Fruit fly (Drosophila melanogaster) whole organism, embryonic: ENCODE results near the gene Sclp.
A peak's percentile ranks its signal among the peaks of the same experiment; 100 is the strongest.

Experiments used
- Bgb ChIP-seq: fragments of 200-800 bp; sonication (Bioruptor generic); IDR thresholded peaks from 2 replicates; pipeline ENCODE4 v1.3.6; 2022; ENCODE audit warnings: missing biosample characterization, missing genetic modification characterization; ENCODE audit not compliant: partially characterized antibody
- CG10431 ChIP-seq: fragments of 200-800 bp; sonication (Bioruptor generic); optimal IDR thresholded peaks from 3 replicates; lab custom pipeline; 2018; ENCODE audit warnings: missing biosample characterization, mild to moderate bottlenecking, missing genetic modification characterization
- CG14014 ChIP-seq: fragments of 200-800 bp; sonication (Bioruptor generic); IDR thresholded peaks from 2 replicates; pipeline ENCODE4 v1.3.6; 2022; ENCODE audit warnings: missing biosample characterization, missing genetic modification characterization
- CG15011 ChIP-seq: fragments of 200-800 bp; sonication (Bioruptor generic); optimal IDR thresholded peaks from 3 replicates; lab custom pipeline; 2018; ENCODE audit warnings: missing biosample characterization, mild to moderate bottlenecking, missing genetic modification characterization
- CG15073 ChIP-seq: fragments of 200-800 bp; sonication (Bioruptor generic); optimal IDR thresholded peaks from 2 replicates; lab custom pipeline; 2016; ENCODE audit warnings: missing biosample characterization, missing genetic modification characterization
- CG1603 ChIP-seq: fragments of 200-800 bp; sonication (Bioruptor generic); optimal IDR thresholded peaks from 2 replicates; lab custom pipeline; 2019; ENCODE audit warnings: missing biosample characterization, mild to moderate bottlenecking, missing genetic modification characterization, moderate library complexity
- CG17361 ChIP-seq: fragments of 200-800 bp; sonication (Bioruptor generic); IDR thresholded peaks from 3 replicates; pipeline ENCODE4 v1.3.6; 2022; ENCODE audit warnings: missing biosample characterization, missing genetic modification characterization
- CG18262 ChIP-seq: fragments of 200-800 bp; optimal IDR thresholded peaks from 3 replicates; lab custom pipeline; 2019; ENCODE audit warnings: missing biosample characterization, mild to moderate bottlenecking, missing genetic modification characterization, moderate library complexity
- CG2129 ChIP-seq: fragments of 200-800 bp; sonication (Bioruptor generic); IDR thresholded peaks from 2 replicates; pipeline ENCODE4 v1.3.6; 2022; ENCODE audit warnings: missing biosample characterization, missing genetic modification characterization; ENCODE audit not compliant: partially characterized antibody
- CG31224 ChIP-seq: fragments of 200-800 bp; sonication (Bioruptor generic); IDR thresholded peaks from 2 replicates; pipeline ENCODE4 v1.3.6; 2022; ENCODE audit warnings: missing biosample characterization, missing genetic modification characterization
- CG3163 ChIP-seq: fragments of 200-800 bp; sonication (Bioruptor generic); optimal IDR thresholded peaks from 3 replicates; lab custom pipeline; 2016; ENCODE audit warnings: missing biosample characterization, missing genetic modification characterization
- CG32772 ChIP-seq: fragments of 200-800 bp; sonication (Bioruptor generic); IDR thresholded peaks from 2 replicates; pipeline ENCODE4 v1.3.6; 2022; ENCODE audit warnings: missing biosample characterization, missing genetic modification characterization
- CG3281 ChIP-seq: fragments of 200-800 bp; sonication (Bioruptor generic); optimal IDR thresholded peaks from 3 replicates; lab custom pipeline; 2017; ENCODE audit warnings: missing biosample characterization, mild to moderate bottlenecking, missing genetic modification characterization
- CG6689 ChIP-seq: fragments of 200-800 bp; sonication (Bioruptor generic); IDR thresholded peaks from 2 replicates; pipeline ENCODE4 v1.3.6; 2022; ENCODE audit warnings: missing biosample characterization, missing genetic modification characterization
- CG7271 ChIP-seq: fragments of 200-800 bp; sonication (Bioruptor generic); optimal IDR thresholded peaks from 2 replicates; lab custom pipeline; 2018; ENCODE audit warnings: missing biosample characterization, mild to moderate bottlenecking, missing genetic modification characterization, moderate library complexity
- CG7928 ChIP-seq: fragments of 200-800 bp; sonication (Bioruptor generic); optimal IDR thresholded peaks from 2 replicates; lab custom pipeline; 2017; ENCODE audit warnings: missing biosample characterization, mild to moderate bottlenecking, missing genetic modification characterization
- Camta ChIP-seq: fragments of 200-800 bp; sonication (Bioruptor generic); optimal IDR thresholded peaks from 2 replicates; lab custom pipeline; 2016; ENCODE audit warnings: missing biosample characterization, missing genetic modification characterization
- Dek ChIP-seq: fragments of 200-800 bp; sonication (Bioruptor generic); optimal IDR thresholded peaks from 3 replicates; lab custom pipeline; 2019; ENCODE audit warnings: missing biosample characterization, mild to moderate bottlenecking, missing genetic modification characterization, moderate library complexity
- Drgx ChIP-seq: fragments of 200-800 bp; sonication (Bioruptor generic); IDR thresholded peaks from 2 replicates; pipeline ENCODE4 v1.3.6; 2022; ENCODE audit warnings: missing biosample characterization, missing genetic modification characterization
- Ets65A ChIP-seq: fragments of 200-800 bp; sonication (Bioruptor generic); peaks from one replicate; lab custom pipeline; 2016; ENCODE audit warnings: missing biosample characterization, missing genetic modification characterization
- Gug ChIP-seq: fragments of 200-800 bp; sonication (Bioruptor generic); IDR thresholded peaks from 4 replicates; pipeline ENCODE4 v1.3.6; 2022; ENCODE audit warnings: missing biosample characterization, missing genetic modification characterization
- H2.0 ChIP-seq: fragments of 200-800 bp; sonication (Bioruptor generic); IDR thresholded peaks from 2 replicates; pipeline ENCODE4 v1.3.6; 2022; ENCODE audit warnings: missing biosample characterization, missing genetic modification characterization
- HHEX ChIP-seq: fragments of 200-800 bp; sonication (Bioruptor generic); optimal IDR thresholded peaks from 3 replicates; lab custom pipeline; 2017; ENCODE audit warnings: missing biosample characterization, mild to moderate bottlenecking, missing genetic modification characterization, missing genetic modification reagents
- Hand ChIP-seq: fragments of 200-800 bp; sonication (Bioruptor generic); optimal IDR thresholded peaks from 2 replicates; lab custom pipeline; 2017; ENCODE audit warnings: mild to moderate bottlenecking, missing biosample characterization, missing genetic modification reagents, missing genetic modification characterization
- NC2β ChIP-seq: fragments of 200-800 bp; sonication (Bioruptor generic); optimal IDR thresholded peaks from 2 replicates; lab custom pipeline; 2016; ENCODE audit warnings: missing biosample characterization, missing genetic modification characterization
- Rx ChIP-seq: fragments of 200-800 bp; sonication (Bioruptor generic); IDR thresholded peaks from 2 replicates; pipeline ENCODE4 v1.3.6; 2022; ENCODE audit warnings: missing biosample characterization, missing genetic modification characterization
- Taf1 ChIP-seq: fragments of 200-800 bp; sonication (Bioruptor generic); IDR thresholded peaks from 2 replicates; pipeline ENCODE4 v1.3.6; 2022; ENCODE audit warnings: missing biosample characterization, missing genetic modification characterization
- Xbp1 ChIP-seq: fragments of 200-800 bp; sonication (Bioruptor generic); optimal IDR thresholded peaks from 3 replicates; lab custom pipeline; 2016; ENCODE audit warnings: missing biosample characterization, mild to moderate bottlenecking, missing genetic modification characterization
- abd-A ChIP-seq: fragments of 200-800 bp; sonication (Bioruptor generic); optimal IDR thresholded peaks from 3 replicates; lab custom pipeline; 2019; ENCODE audit warnings: missing biosample characterization, mild to moderate bottlenecking, missing genetic modification characterization, moderate library complexity
- da ChIP-seq: fragments of 200-800 bp; sonication (Bioruptor generic); optimal IDR thresholded peaks from 2 replicates; lab custom pipeline; 2016; ENCODE audit warnings: missing biosample characterization, missing genetic modification characterization
- dysf ChIP-seq: fragments of 200-800 bp; sonication (Bioruptor generic); IDR thresholded peaks from 3 replicates; pipeline ENCODE4 v1.3.6; 2022; ENCODE audit warnings: missing biosample characterization, missing genetic modification characterization
- esg ChIP-seq: fragments of 200-800 bp; sonication (Bioruptor generic); conservative IDR thresholded peaks from 2 replicates; pipeline ENCODE4 v1.3.6; 2022; ENCODE audit warnings: missing biosample characterization, missing genetic modification characterization
- eyg ChIP-seq: fragments of 200-800 bp; sonication (Bioruptor generic); optimal IDR thresholded peaks from 3 replicates; lab custom pipeline; 2016; ENCODE audit warnings: missing biosample characterization, missing genetic modification characterization
- gem ChIP-seq: fragments of 200-800 bp; sonication (Bioruptor generic); optimal IDR thresholded peaks from 2 replicates; lab custom pipeline; 2019; ENCODE audit warnings: missing biosample characterization, mild to moderate bottlenecking, missing genetic modification characterization, moderate library complexity
- gsb ChIP-seq: fragments of 200-800 bp; sonication (Bioruptor generic); IDR thresholded peaks from 2 replicates; pipeline ENCODE4 v1.3.6; 2022; ENCODE audit warnings: missing biosample characterization, missing genetic modification characterization
- hbn ChIP-seq: fragments of 200-800 bp; sonication (Bioruptor generic); IDR thresholded peaks from 2 replicates; pipeline ENCODE4 v1.3.6; 2022; ENCODE audit warnings: missing biosample characterization, missing genetic modification characterization; ENCODE audit not compliant: partially characterized antibody
- lmd ChIP-seq: fragments of 200-800 bp; sonication (Bioruptor generic); IDR thresholded peaks from 2 replicates; pipeline ENCODE4 v1.3.6; 2022; ENCODE audit warnings: missing biosample characterization, missing genetic modification characterization
- lov ChIP-seq, 2 experiments: fragments of 200-800 bp in 1 of 2; fragments of >200 bp in 1 of 2; sonication (Bioruptor generic) in 1 of 2; IDR thresholded peaks in 1 of 2; optimal IDR thresholded peaks in 1 of 2; 2 replicates in 1 of 2; 3 replicates in 1 of 2; pipeline versions ENCODE4 v1.3.6 to Lab custom; 2017 to 2022; ENCODE audit warnings: missing biosample characterization in 1 of 2, missing genetic modification characterization in 1 of 2
- nau ChIP-seq: fragments of 200-800 bp; sonication (Bioruptor generic); optimal IDR thresholded peaks from 3 replicates; lab custom pipeline; 2017; ENCODE audit warnings: missing biosample characterization, mild to moderate bottlenecking, missing genetic modification characterization, missing genetic modification reagents
- nerfin-1 ChIP-seq: fragments of 200-800 bp; sonication (Bioruptor generic); optimal IDR thresholded peaks from 3 replicates; lab custom pipeline; 2019; ENCODE audit warnings: missing biosample characterization, mild to moderate bottlenecking, missing genetic modification characterization, moderate library complexity
- nom ChIP-seq: fragments of 200-800 bp; sonication (Bioruptor generic); optimal IDR thresholded peaks from 2 replicates; lab custom pipeline; 2017; ENCODE audit warnings: missing biosample characterization, missing genetic modification characterization, mild to moderate bottlenecking, moderate library complexity, missing genetic modification reagents
- pfk ChIP-seq: fragments of 200-800 bp; sonication (Bioruptor generic); optimal IDR thresholded peaks from 2 replicates; lab custom pipeline; 2018; ENCODE audit warnings: missing biosample characterization, mild to moderate bottlenecking, missing genetic modification characterization, moderate library complexity
- schlank ChIP-seq: fragments of 200-800 bp; sonication (Bioruptor generic); optimal IDR thresholded peaks from 2 replicates; lab custom pipeline; 2018; ENCODE audit warnings: missing biosample characterization, mild to moderate bottlenecking, missing genetic modification characterization
- seq ChIP-seq: fragments of 200-800 bp; sonication (Bioruptor generic); IDR thresholded peaks from 2 replicates; pipeline ENCODE4 v1.3.6; 2022; ENCODE audit warnings: missing biosample characterization, missing genetic modification characterization
- slbo ChIP-seq: fragments of 200-800 bp; sonication (Bioruptor generic); IDR thresholded peaks from 2 replicates; pipeline ENCODE4 v1.3.6; 2022; ENCODE audit warnings: missing biosample characterization, missing genetic modification characterization
- ssp ChIP-seq: fragments of 200-800 bp; sonication (Bioruptor generic); IDR thresholded peaks from 2 replicates; pipeline ENCODE4 v1.3.6; 2022; ENCODE audit warnings: missing biosample characterization, missing genetic modification characterization
- tll ChIP-seq, 2 experiments: fragments of 200-800 bp in 1 of 2; fragments of >200 bp in 1 of 2; sonication (Bioruptor generic) in 1 of 2; optimal IDR thresholded peaks; 2 replicates each; lab custom pipeline; 2017 to 2019; ENCODE audit warnings: missing biosample characterization in 2 of 2, missing genetic modification characterization in 2 of 2, mild to moderate bottlenecking in 1 of 2, moderate library complexity in 1 of 2
- twi ChIP-seq: fragments of 200-800 bp; optimal IDR thresholded peaks from 2 replicates; lab custom pipeline; 2019; ENCODE audit warnings: missing biosample characterization, mild to moderate bottlenecking, missing genetic modification characterization, moderate library complexity
- unpg ChIP-seq: fragments of 200-800 bp; sonication (Bioruptor generic); optimal IDR thresholded peaks from 3 replicates; lab custom pipeline; 2018; ENCODE audit warnings: missing biosample characterization, mild to moderate bottlenecking, missing genetic modification characterization, moderate library complexity
- vnd ChIP-seq: fragments of 200-800 bp; sonication (Bioruptor generic); IDR thresholded peaks from 3 replicates; pipeline ENCODE4 v1.3.6; 2022; ENCODE audit warnings: missing biosample characterization, missing genetic modification characterization; ENCODE audit not compliant: partially characterized antibody

Sclp gene

dm6 chrX:11885356-11885755, 39.1 kb downstream of the Sclp start (continued):
- TF ChIP-seq Bgb (no peak), Xbp1 (peak; percentile 33), vnd (GFP tag; lab: Robert Waterston, UW) (no peak), eyg (GFP tag; lab: Kevin White, UChicago) (no peak), pfk (GFP tag; lab: Kevin White, UChicago) (no peak), CG15073 (no peak), gem (tag; lab: Kevin White, UChicago) (peak; percentile 71), abd-A (tag; lab: Kevin White, UChicago) (no peak), lmd (GFP tag; lab: Robert Waterston, UW) (peak; percentile 50; the same call in 1 of the 2 replicates), lov (optimal IDR thresholded peaks at IDR 0.05; lab: Kevin White, UChicago) (no peak), lov (GFP tag; IDR thresholded peaks at IDR 0.05; lab: Robert Waterston, UW) (no peak), CG6689 (peak; percentile 33; the same call in 1 of the 2 replicates), Dek (tag; lab: Kevin White, UChicago) (peak; percentile 37), gsb (no peak), ssp (GFP tag; lab: Robert Waterston, UW) (no peak), CG32772 (no peak), CG7928 (GFP tag; lab: Kevin White, UChicago) (no peak), Camta (GFP tag; lab: Kevin White, UChicago) (no peak), Rx (GFP tag; lab: Robert Waterston, UW) (no peak), dysf (peak; percentile 60; the same call in 2 of the 3 replicates), Drgx (GFP tag; lab: Robert Waterston, UW) (no peak), Ets65A (GFP tag; lab: Kevin White, UChicago) (no peak), CG15011 (GFP tag; lab: Kevin White, UChicago) (no peak), CG17361 (GFP tag; lab: Robert Waterston, UW) (0 out of 3 replicates have a peak, but pooled peaks have one; percentile 14), slbo (GFP tag; lab: Robert Waterston, UW) (peak; percentile 60), twi (no peak), H2.0 (GFP tag; lab: Robert Waterston, UW) (0 out of 2 replicates have a peak, but pooled peaks have one; percentile 17), hbn (no peak), CG18262 (tag; lab: Kevin White, UChicago) (no peak), CG3163 (GFP tag; lab: Kevin White, UChicago) (no peak), tll (GFP tag; optimal IDR thresholded peaks at IDR 0.05; lab: Kevin White, UChicago) (no peak), unpg (GFP tag; lab: Kevin White, UChicago) (peak; percentile 49), da (GFP tag; lab: Kevin White, UChicago) (no peak), esg (peak; percentile 34; the same call in 1 of the 2 replicates), NC2β (GFP tag; lab: Kevin White, UChicago) (no peak), CG10431 (GFP tag; lab: Kevin White, UChicago) (no peak), CG2129 (GFP tag; lab: Robert Waterston, UW) (no peak), CG1603 (no peak), Taf1 (GFP tag; lab: Robert Waterston, UW) (no peak), seq (0 out of 2 replicates have a peak, but pooled peaks have one; percentile 14), HHEX (GFP tag; lab: Kevin White, UChicago) (peak; percentile 48), nerfin-1 (peak; percentile 0), CG14014 (no peak), Hand (GFP tag; lab: Kevin White, UChicago) (no peak), nau (no peak), nom (no peak), schlank (tag; lab: Kevin White, UChicago) (no peak), CG7271 (tag; lab: Kevin White, UChicago) (no peak), Gug (GFP tag; lab: Robert Waterston, UW) (no peak), CG31224 (GFP tag; lab: Robert Waterston, UW) (0 out of 2 replicates have a peak, but pooled peaks have one; percentile 26), CG3281 (GFP tag; lab: Kevin White, UChicago) (peak; percentile 68)
